Fruit fly (Drosophila melanogaster) whole organism, embryonic: ENCODE data around the gene rogdi.

Experiments used
- ATbp ChIP-seq: fragments of 200-800 bp; sonication (Bioruptor generic); optimal IDR thresholded peaks from 2 replicates; lab custom pipeline; 2017; ENCODE audit warnings: missing biosample characterization, mild to moderate bottlenecking, missing genetic modification characterization, missing genetic modification reagents
- BEAF-32 ChIP-seq: fragments of 200-800 bp; sonication (Bioruptor generic); optimal IDR thresholded peaks from 3 replicates; lab custom pipeline; 2017; ENCODE audit warnings: missing biosample characterization, missing genetic modification characterization, mild to moderate bottlenecking, moderate library complexity, missing genetic modification reagents
- CG10462 ChIP-seq: fragments of 200-800 bp; sonication (Bioruptor generic); optimal IDR thresholded peaks from 2 replicates; lab custom pipeline; 2016; ENCODE audit warnings: missing biosample characterization, missing genetic modification characterization
- CG1233 ChIP-seq: fragments of 200-800 bp; sonication (Bioruptor generic); optimal IDR thresholded peaks from 4 replicates; lab custom pipeline; 2018; ENCODE audit warnings: missing biosample characterization, mild to moderate bottlenecking, missing genetic modification characterization
- CG12769 ChIP-seq: fragments of 200-800 bp; sonication (Bioruptor generic); optimal IDR thresholded peaks from 2 replicates; lab custom pipeline; 2019; ENCODE audit warnings: missing biosample characterization, mild to moderate bottlenecking, missing genetic modification characterization, moderate library complexity
- CG13123 ChIP-seq: fragments of 200-800 bp; sonication (Bioruptor generic); optimal IDR thresholded peaks from 2 replicates; lab custom pipeline; 2016; ENCODE audit warnings: missing biosample characterization, missing genetic modification characterization
- CG13624 ChIP-seq: fragments of 200-800 bp; sonication (Bioruptor generic); optimal IDR thresholded peaks from 2 replicates; lab custom pipeline; 2016; ENCODE audit warnings: missing biosample characterization, missing genetic modification characterization
- CG14710 ChIP-seq: fragments of 200-800 bp; sonication (Bioruptor generic); optimal IDR thresholded peaks from 3 replicates; lab custom pipeline; 2019; ENCODE audit warnings: missing biosample characterization, mild to moderate bottlenecking, missing genetic modification characterization, moderate library complexity
- CG15696 ChIP-seq: fragments of 200-800 bp; sonication (Bioruptor generic); optimal IDR thresholded peaks from 2 replicates; lab custom pipeline; 2019; ENCODE audit warnings: missing biosample characterization, mild to moderate bottlenecking, missing genetic modification characterization, moderate library complexity
- CG1792 ChIP-seq: fragments of 200-800 bp; sonication (Bioruptor generic); optimal IDR thresholded peaks from 2 replicates; lab custom pipeline; 2016; ENCODE audit warnings: missing biosample characterization, missing genetic modification characterization
- CG2202 ChIP-seq: fragments of 200-800 bp; sonication (Bioruptor generic); optimal IDR thresholded peaks from 2 replicates; lab custom pipeline; 2018; ENCODE audit warnings: missing biosample characterization, mild to moderate bottlenecking, missing genetic modification characterization
- CG2678 ChIP-seq: fragments of 200-800 bp; sonication (Bioruptor generic); optimal IDR thresholded peaks from 3 replicates; lab custom pipeline; 2019; ENCODE audit warnings: missing biosample characterization, mild to moderate bottlenecking, missing genetic modification characterization, moderate library complexity
- CG30020 ChIP-seq: fragments of 200-800 bp; optimal IDR thresholded peaks from 2 replicates; lab custom pipeline; 2019; ENCODE audit warnings: missing biosample characterization, mild to moderate bottlenecking, missing genetic modification characterization, moderate library complexity
- CG31441 ChIP-seq: fragments of 200-800 bp; sonication (Bioruptor generic); IDR thresholded peaks from 2 replicates; pipeline ENCODE4 v1.3.6; 2022; ENCODE audit warnings: missing biosample characterization, missing genetic modification characterization
- CG33557 ChIP-seq: fragments of 200-800 bp; sonication (Bioruptor generic); optimal IDR thresholded peaks from 2 replicates; lab custom pipeline; 2019; ENCODE audit warnings: missing biosample characterization, mild to moderate bottlenecking, missing genetic modification characterization, moderate library complexity
- CG5245 ChIP-seq: fragments of 200-800 bp; sonication (Bioruptor generic); optimal IDR thresholded peaks from 3 replicates; lab custom pipeline; 2016; ENCODE audit warnings: missing biosample characterization, missing genetic modification characterization
- CG6854 ChIP-seq: fragments of 200-800 bp; sonication (Bioruptor generic); optimal IDR thresholded peaks from 3 replicates; lab custom pipeline; 2017; ENCODE audit warnings: missing biosample characterization, mild to moderate bottlenecking, missing genetic modification characterization
- CG7786 ChIP-seq: fragments of 200-800 bp; sonication (Bioruptor generic); optimal IDR thresholded peaks from 2 replicates; lab custom pipeline; 2016; ENCODE audit warnings: missing biosample characterization, missing genetic modification characterization
- CG8281 ChIP-seq: fragments of 200-800 bp; sonication (Bioruptor generic); optimal IDR thresholded peaks from 2 replicates; lab custom pipeline; 2018; ENCODE audit warnings: missing biosample characterization, mild to moderate bottlenecking, missing genetic modification characterization, moderate library complexity
- CG8290 ChIP-seq, 3 experiments: fragments of 200-800 bp; sonication (Bioruptor generic); optimal IDR thresholded peaks; 2 replicates each; lab custom pipeline; 2016 to 2019; ENCODE audit warnings: missing biosample characterization in 3 of 3, missing genetic modification characterization in 3 of 3, mild to moderate bottlenecking in 2 of 3, moderate library complexity in 1 of 3
- CG9797 ChIP-seq: fragments of 200-800 bp; sonication (Bioruptor generic); optimal IDR thresholded peaks from 3 replicates; lab custom pipeline; 2018; ENCODE audit warnings: missing biosample characterization, mild to moderate bottlenecking, missing genetic modification characterization
- Elba2 ChIP-seq: fragments of 200-800 bp; sonication (Bioruptor generic); optimal IDR thresholded peaks from 3 replicates; lab custom pipeline; 2016; ENCODE audit warnings: missing biosample characterization, missing genetic modification characterization
- Ets65A ChIP-seq: fragments of 200-800 bp; sonication (Bioruptor generic); peaks from one replicate; lab custom pipeline; 2016; ENCODE audit warnings: missing biosample characterization, missing genetic modification characterization
- Lhr ChIP-seq: fragments of 200-800 bp; sonication (Bioruptor generic); optimal IDR thresholded peaks from 3 replicates; lab custom pipeline; 2017; ENCODE audit warnings: mild to moderate bottlenecking, missing biosample characterization, missing genetic modification reagents, missing genetic modification characterization
- Med ChIP-seq: fragments of 200-800 bp; sonication (Bioruptor generic); peaks from one replicate; lab custom pipeline; 2016; ENCODE audit warnings: missing biosample characterization, missing genetic modification characterization, mild to moderate bottlenecking, inconsistent platforms, moderate library complexity
- NC2β ChIP-seq: fragments of 200-800 bp; sonication (Bioruptor generic); optimal IDR thresholded peaks from 2 replicates; lab custom pipeline; 2016; ENCODE audit warnings: missing biosample characterization, missing genetic modification characterization
- Side ChIP-seq: fragments of 200-800 bp; sonication (Bioruptor generic); optimal IDR thresholded peaks from 2 replicates; lab custom pipeline; 2016; ENCODE audit warnings: missing biosample characterization, missing genetic modification characterization
- Ssrp ChIP-seq: fragments of 200-800 bp; sonication (Bioruptor generic); optimal IDR thresholded peaks from 2 replicates; lab custom pipeline; 2018; ENCODE audit warnings: missing biosample characterization, mild to moderate bottlenecking, missing genetic modification characterization, moderate library complexity
- Xrp1 ChIP-seq: fragments of 200-800 bp; sonication (Bioruptor generic); IDR thresholded peaks from 2 replicates; pipeline ENCODE4 v1.3.6; 2022; ENCODE audit warnings: missing biosample characterization, missing genetic modification characterization
- YL-1 ChIP-seq: fragments of 200-800 bp; sonication (Bioruptor generic); optimal IDR thresholded peaks from 3 replicates; lab custom pipeline; 2017; ENCODE audit warnings: missing biosample characterization, mild to moderate bottlenecking, missing genetic modification characterization
- ato ChIP-seq: fragments of 200-800 bp; sonication (Bioruptor generic); IDR thresholded peaks from 2 replicates; pipeline ENCODE4 v1.3.6; 2022; ENCODE audit warnings: missing biosample characterization, missing genetic modification characterization; ENCODE audit not compliant: partially characterized antibody
- bab2 ChIP-seq: fragments of 200-800 bp; sonication (Bioruptor generic); optimal IDR thresholded peaks from 2 replicates; lab custom pipeline; 2016; ENCODE audit warnings: missing biosample characterization, missing genetic modification characterization
- chinmo ChIP-seq: fragments of 200-800 bp; sonication (Bioruptor generic); IDR thresholded peaks from 4 replicates; pipeline ENCODE4 v1.3.6; 2022; ENCODE audit warnings: missing biosample characterization, missing genetic modification characterization; ENCODE audit not compliant: partially characterized antibody
- ci ChIP-seq: fragments of 200-800 bp; sonication (Bioruptor generic); IDR thresholded peaks from 3 replicates; pipeline ENCODE4 v1.3.6; 2022; ENCODE audit warnings: missing biosample characterization, missing genetic modification characterization
- crol ChIP-seq: fragments of 200-800 bp; sonication (Bioruptor generic); IDR thresholded peaks from 2 replicates; pipeline ENCODE4 v1.3.6; 2022; ENCODE audit warnings: missing biosample characterization, missing genetic modification characterization
- dm ChIP-seq: fragments of 200-800 bp; sonication (Bioruptor generic); optimal IDR thresholded peaks from 3 replicates; lab custom pipeline; 2016; ENCODE audit warnings: missing biosample characterization, missing genetic modification characterization
- ewg ChIP-seq: fragments of 200-800 bp; sonication (Bioruptor generic); optimal IDR thresholded peaks from 3 replicates; lab custom pipeline; 2017; ENCODE audit warnings: mild to moderate bottlenecking, missing biosample characterization, missing genetic modification reagents, missing genetic modification characterization
- gce ChIP-seq: fragments of 200-800 bp; sonication (Bioruptor generic); IDR thresholded peaks from 3 replicates; pipeline ENCODE4 v1.3.6; 2022; ENCODE audit warnings: missing biosample characterization, missing genetic modification characterization
- hkb ChIP-seq, 2 experiments: fragments of 200-800 bp in 1 of 2; fragments of >200 bp in 1 of 2; sonication (Bioruptor generic) in 1 of 2; IDR thresholded peaks in 1 of 2; optimal IDR thresholded peaks in 1 of 2; 2 replicates each; pipeline versions ENCODE4 v1.3.6 to Lab custom; 2017 to 2022; ENCODE audit warnings: missing biosample characterization in 1 of 2, missing genetic modification characterization in 1 of 2
- jumu ChIP-seq: fragments of 200-800 bp; sonication (Bioruptor generic); optimal IDR thresholded peaks from 3 replicates; lab custom pipeline; 2016; ENCODE audit warnings: missing biosample characterization, missing genetic modification characterization
- ken ChIP-seq: fragments of 200-800 bp; sonication (Bioruptor generic); IDR thresholded peaks from 3 replicates; pipeline ENCODE4 v1.3.6; 2022; ENCODE audit warnings: missing biosample characterization, missing genetic modification characterization
- klu ChIP-seq: fragments of 200-800 bp; sonication (Bioruptor generic); IDR thresholded peaks from 2 replicates; pipeline ENCODE4 v1.3.6; 2022; ENCODE audit warnings: missing biosample characterization, missing genetic modification characterization
- lmd ChIP-seq: fragments of 200-800 bp; sonication (Bioruptor generic); IDR thresholded peaks from 2 replicates; pipeline ENCODE4 v1.3.6; 2022; ENCODE audit warnings: missing biosample characterization, missing genetic modification characterization
- mld ChIP-seq: fragments of 200-800 bp; sonication (Bioruptor generic); IDR thresholded peaks from 3 replicates; pipeline ENCODE4 v1.3.6; 2022; ENCODE audit warnings: missing biosample characterization, missing genetic modification characterization; ENCODE audit not compliant: partially characterized antibody
- peb ChIP-seq: fragments of 200-800 bp; sonication (Bioruptor generic); IDR thresholded peaks from 2 replicates; pipeline ENCODE4 v1.3.6; 2022; ENCODE audit warnings: missing biosample characterization, missing genetic modification characterization
- schlank ChIP-seq: fragments of 200-800 bp; sonication (Bioruptor generic); optimal IDR thresholded peaks from 2 replicates; lab custom pipeline; 2018; ENCODE audit warnings: missing biosample characterization, mild to moderate bottlenecking, missing genetic modification characterization
- scrt ChIP-seq: fragments of 200-800 bp; sonication (Bioruptor generic); optimal IDR thresholded peaks from 2 replicates; lab custom pipeline; 2018; ENCODE audit warnings: missing biosample characterization, mild to moderate bottlenecking, missing genetic modification characterization, moderate library complexity
- so ChIP-seq: fragments of 200-800 bp; sonication (Bioruptor generic); IDR thresholded peaks from 3 replicates; pipeline ENCODE4 v1.3.6; 2022; ENCODE audit warnings: missing biosample characterization, missing genetic modification characterization
- tll ChIP-seq, 2 experiments: fragments of 200-800 bp in 1 of 2; fragments of >200 bp in 1 of 2; sonication (Bioruptor generic) in 1 of 2; optimal IDR thresholded peaks; 2 replicates each; lab custom pipeline; 2017 to 2019; ENCODE audit warnings: missing biosample characterization in 2 of 2, missing genetic modification characterization in 2 of 2, mild to moderate bottlenecking in 1 of 2, moderate library complexity in 1 of 2

rogdi gene

DNA sequence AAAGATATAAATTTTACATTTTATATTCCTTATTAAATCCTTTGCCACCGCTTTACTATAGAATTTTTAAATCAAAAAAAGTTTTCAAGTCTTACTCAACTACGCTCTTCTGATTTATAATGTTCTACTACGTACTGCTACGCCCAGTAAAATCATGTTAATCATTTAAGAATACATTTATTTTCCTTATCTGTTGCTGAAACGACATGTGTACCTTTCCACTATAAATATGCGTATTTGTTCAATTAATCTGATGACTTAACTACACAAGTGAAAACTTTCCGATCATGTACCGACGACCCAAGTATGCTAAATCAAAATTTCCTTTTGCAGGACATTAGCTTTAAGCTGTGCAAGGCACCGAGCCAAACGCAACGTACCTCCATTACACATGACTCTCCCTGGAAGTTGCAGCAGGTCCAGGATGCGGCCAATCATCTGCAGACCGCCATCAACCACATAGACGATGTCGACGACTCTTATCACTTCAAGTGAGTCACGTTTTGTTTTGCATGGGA is 3.1 kb downstream of the rogdi start (continued):
- TF ChIP-seq CG8290 (GFP tag; optimal IDR thresholded peaks at IDR 0.05; lab: Kevin White, UChicago) = no peak
- peak in 1 of 2 experiments; percentile 17 for TF ChIP-seq CG8290 (tag; optimal IDR thresholded peaks at IDR 0.05; lab: Kevin White, UChicago)
- no peak for TF ChIP-seq schlank (tag; lab: Kevin White, UChicago)
- TF ChIP-seq CG14710 = peak; percentile 6
- TF ChIP-seq CG1233 (GFP tag; lab: Kevin White, UChicago) = peak; percentile 4
- no peak for TF ChIP-seq CG6854 (GFP tag; lab: Kevin White, UChicago)
- TF ChIP-seq CG1792 (GFP tag; lab: Kevin White, UChicago) = peak; percentile 29
- TF ChIP-seq Ssrp = no peak
- peak; percentile 23 for TF ChIP-seq CG2678 (tag; lab: Kevin White, UChicago)
- no peak for TF ChIP-seq CG8281 (tag; lab: Kevin White, UChicago)
- TF ChIP-seq klu (GFP tag; lab: Robert Waterston, UW) = no peak
- TF ChIP-seq CG15696 (tag; lab: Kevin White, UChicago) = peak; percentile 12
- no peak for TF ChIP-seq ewg (GFP tag; lab: Kevin White, UChicago)
- no peak for TF ChIP-seq CG9797 (GFP tag; lab: Kevin White, UChicago)
- TF ChIP-seq tll (GFP tag; optimal IDR thresholded peaks at IDR 0.05; lab: Kevin White, UChicago) = no peak
- TF ChIP-seq Xrp1 (GFP tag; lab: Robert Waterston, UW) = peak; percentile 45
- peak; percentile 57 for TF ChIP-seq Med (GFP tag; lab: Kevin White, UChicago)
- TF ChIP-seq CG5245 (GFP tag; lab: Kevin White, UChicago) = no peak
- TF ChIP-seq dm (GFP tag; lab: Kevin White, UChicago) = no peak
- TF ChIP-seq scrt (GFP tag; lab: Kevin White, UChicago) = no peak
- no peak for TF ChIP-seq NC2β (GFP tag; lab: Kevin White, UChicago)
- no peak for TF ChIP-seq ato (GFP tag; lab: Robert Waterston, UW)
- TF ChIP-seq jumu (GFP tag; lab: Kevin White, UChicago) = no peak
- TF ChIP-seq bab2 (GFP tag; lab: Kevin White, UChicago) = peak; percentile 18
- peak; percentile 30 for TF ChIP-seq CG33557 (GFP tag; lab: Kevin White, UChicago)

DNA sequence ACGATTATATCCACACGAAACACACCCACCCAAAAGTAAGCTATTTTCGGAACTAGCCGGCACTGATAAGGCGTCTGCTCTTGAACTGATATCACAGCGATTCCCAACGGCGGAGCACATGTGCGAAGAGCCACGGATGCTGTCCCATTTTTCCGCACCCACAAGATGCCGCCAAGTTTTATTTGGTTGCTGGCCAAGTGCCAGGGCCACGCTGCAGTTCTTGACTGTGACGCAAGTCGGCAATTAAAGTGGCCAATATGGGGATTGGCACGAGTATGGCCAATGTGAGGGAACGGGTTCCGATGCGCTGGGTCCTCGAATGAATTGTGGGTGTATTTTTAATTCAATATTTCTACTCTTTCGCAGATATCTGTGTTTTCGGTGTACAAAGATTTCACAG is 4.6 kb downstream of the rogdi start:
- TF ChIP-seq crol = no peak
- no peak for TF ChIP-seq Lhr (GFP tag; lab: Kevin White, UChicago)
- no peak for TF ChIP-seq peb
- TF ChIP-seq CG13624 = no peak
- no peak for TF ChIP-seq lmd (GFP tag; lab: Robert Waterston, UW)
- no peak for TF ChIP-seq Side (GFP tag; lab: Kevin White, UChicago)
- no peak for TF ChIP-seq ato (GFP tag; lab: Robert Waterston, UW)
- TF ChIP-seq so = 0 out of 3 replicates have a peak, but pooled peaks have one; percentile 16
- no peak for TF ChIP-seq CG7786
- 0 out of 4 replicates have a peak, but pooled peaks have one; percentile 23 for TF ChIP-seq chinmo (GFP tag; lab: Robert Waterston, UW)
- no peak for TF ChIP-seq Elba2 (GFP tag; lab: Kevin White, UChicago)
- TF ChIP-seq ken (GFP tag; lab: Robert Waterston, UW) = no peak
- no peak for TF ChIP-seq hkb (optimal IDR thresholded peaks at IDR 0.05; lab: Kevin White, UChicago)
- TF ChIP-seq hkb (GFP tag; IDR thresholded peaks at IDR 0.05; lab: Robert Waterston, UW) = no peak
- TF ChIP-seq CG13123 (GFP tag; lab: Kevin White, UChicago) = no peak
- no peak for TF ChIP-seq CG2202 (tag; lab: Kevin White, UChicago)
- no peak for TF ChIP-seq BEAF-32
- TF ChIP-seq CG30020 (tag; lab: Kevin White, UChicago) = no peak
- no peak for TF ChIP-seq mld (GFP tag; lab: Robert Waterston, UW)
- TF ChIP-seq CG31441 = no peak
- TF ChIP-seq ci (GFP tag; lab: Robert Waterston, UW) = no peak
- no peak for TF ChIP-seq gce (GFP tag; lab: Robert Waterston, UW)
- no peak for TF ChIP-seq YL-1
- no peak for TF ChIP-seq Ets65A (GFP tag; lab: Kevin White, UChicago)
- TF ChIP-seq ATbp = no peak
- no peak for TF ChIP-seq CG10462
- peak; percentile 67 for TF ChIP-seq CG12769 (tag; lab: Kevin White, UChicago)
